Worm (Caenorhabditis elegans): ENCODE results near the gene ugt-64.

DNA sequence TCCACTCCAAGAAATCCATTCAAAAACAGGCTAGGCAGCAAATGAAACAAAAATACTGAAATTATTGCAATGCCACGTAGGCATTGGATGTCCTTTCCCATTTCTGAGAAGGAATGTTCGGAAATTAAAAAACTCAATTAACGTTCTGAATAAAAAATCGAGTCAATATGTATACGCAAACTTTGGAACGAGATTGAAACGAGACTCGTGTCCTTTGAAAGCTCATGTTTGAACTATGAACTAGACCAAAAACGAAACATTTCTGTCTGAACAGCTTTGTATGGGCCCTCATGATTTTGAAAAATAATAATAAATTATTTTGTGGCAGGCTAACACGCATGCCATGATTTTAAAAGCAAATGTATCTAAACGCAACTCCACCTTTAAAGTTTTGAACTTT lies 31.1 kb downstream of the ugt-64 start, which contains the start of gene oac-2:
- TF ChIP-seq lin-13 (GFP tag; optimal IDR thresholded peaks at IDR 0.05) (no peak), aly-2 (tag; optimal IDR thresholded peaks at IDR 0.05) (no peak), nhr-6 (tag; optimal IDR thresholded peaks at IDR 0.05) (no peak), ama-1 (optimal IDR thresholded peaks at IDR 0.05) (no peak), sma-3 (GFP tag; optimal IDR thresholded peaks at IDR 0.05) (no peak), ceh-82 (tag; optimal IDR thresholded peaks at IDR 0.05) (no peak)

Data from whole organism, L2 larva.